Worm (Caenorhabditis elegans) whole organism, L3 larva: ENCODE data around the gene srw-123.

Experiments
- R02D3.7 ChIP-seq: fragments of 150-350 bp; optimal IDR thresholded peaks from 2 replicates; lab custom pipeline; 2014; ENCODE audit warnings: missing biosample characterization, missing genetic modification characterization
- ZK546.5 ChIP-seq: sonication (generic microtip); optimal IDR thresholded peaks from 2 replicates; lab custom pipeline; 2017; ENCODE audit warnings: missing biosample characterization, missing genetic modification characterization
- aly-2 ChIP-seq: fragments of 150-350 bp; optimal IDR thresholded peaks from 2 replicates; lab custom pipeline; 2014; ENCODE audit warnings: missing biosample characterization, missing genetic modification characterization
- ama-1 ChIP-seq: fragments of 150-350 bp; optimal IDR thresholded peaks from 2 replicates; lab custom pipeline; 2018
- ceh-16 ChIP-seq: sonication (generic microtip); optimal IDR thresholded peaks from 2 replicates; lab custom pipeline; 2017; ENCODE audit warnings: missing biosample characterization, missing genetic modification characterization
- ceh-28 ChIP-seq: fragments of 150-350 bp; optimal IDR thresholded peaks from 2 replicates; lab custom pipeline; 2014; ENCODE audit warnings: missing biosample characterization, missing genetic modification reagents, missing genetic modification characterization
- ceh-82 ChIP-seq: fragments of 150-350 bp; optimal IDR thresholded peaks from 2 replicates; lab custom pipeline; 2014; ENCODE audit warnings: missing biosample characterization, missing genetic modification characterization
- daf-12 ChIP-seq: fragments of 150-350 bp; optimal IDR thresholded peaks from 2 replicates; lab custom pipeline; 2014; ENCODE audit warnings: missing biosample characterization, missing genetic modification reagents, missing genetic modification characterization
- egl-27 ChIP-seq: sonication (generic microtip); optimal IDR thresholded peaks from 4 replicates; lab custom pipeline; 2017; ENCODE audit warnings: missing biosample characterization, missing genetic modification reagents, missing genetic modification characterization
- elt-2 ChIP-seq: sonication (generic microtip); optimal IDR thresholded peaks from 2 replicates; lab custom pipeline; 2016; ENCODE audit warnings: missing genetic modification reagents, mild to moderate bottlenecking, missing genetic modification characterization, missing compliant biosample characterization
- elt-3 ChIP-seq, 3 experiments: fragments of 150-350 bp in 1 of 3; sonication (generic microtip) in 2 of 3; optimal IDR thresholded peaks; 2 replicates in 2 of 3; 4 replicates in 1 of 3; lab custom pipeline; 2014 to 2017; ENCODE audit warnings: missing biosample characterization in 3 of 3, missing genetic modification characterization in 3 of 3
- fos-1 ChIP-seq: fragments of 150-350 bp; optimal IDR thresholded peaks from 2 replicates; lab custom pipeline; 2014; ENCODE audit warnings: missing biosample characterization, missing genetic modification characterization
- hmg-11 ChIP-seq: sonication (generic microtip); optimal IDR thresholded peaks from 2 replicates; lab custom pipeline; 2016; ENCODE audit warnings: missing genetic modification characterization, missing compliant biosample characterization
- lin-15B ChIP-seq: fragments of 150-350 bp; optimal IDR thresholded peaks from 2 replicates; lab custom pipeline; 2014; ENCODE audit warnings: missing biosample characterization, missing genetic modification characterization
- lin-39 ChIP-seq: fragments of 150-350 bp; optimal IDR thresholded peaks from 2 replicates; lab custom pipeline; 2018; ENCODE audit warnings: missing biosample characterization, missing genetic modification reagents, missing genetic modification characterization
- lsy-12 ChIP-seq: sonication (generic microtip); optimal IDR thresholded peaks from 2 replicates; lab custom pipeline; 2016; ENCODE audit warnings: mild to moderate bottlenecking, missing genetic modification characterization, missing compliant biosample characterization
- mdl-1 ChIP-seq: fragments of 150-350 bp; optimal IDR thresholded peaks from 2 replicates; lab custom pipeline; 2014; ENCODE audit warnings: missing biosample characterization, missing genetic modification characterization
- mml-1 ChIP-seq: fragments of 150-350 bp; sonication (generic microtip); optimal IDR thresholded peaks from 3 replicates; lab custom pipeline; 2014; ENCODE audit warnings: missing biosample characterization, missing genetic modification characterization
- nfya-1 ChIP-seq: sonication (generic microtip); optimal IDR thresholded peaks from 2 replicates; lab custom pipeline; 2017; ENCODE audit warnings: missing genetic modification characterization, mild to moderate bottlenecking, missing compliant biosample characterization, antibody characterized with exemption, moderate library complexity; ENCODE audit not compliant: insufficient read depth
- nhr-11 ChIP-seq: fragments of 150-350 bp; optimal IDR thresholded peaks from 2 replicates; lab custom pipeline; 2014; ENCODE audit warnings: missing biosample characterization, missing genetic modification characterization
- nhr-12 ChIP-seq: fragments of 150-350 bp; optimal IDR thresholded peaks from 2 replicates; lab custom pipeline; 2014; ENCODE audit warnings: missing biosample characterization, missing genetic modification characterization
- nhr-237 ChIP-seq: fragments of 150-350 bp; optimal IDR thresholded peaks from 2 replicates; lab custom pipeline; 2014; ENCODE audit warnings: missing biosample characterization, missing genetic modification characterization
- nhr-25 ChIP-seq: sonication (generic microtip); optimal IDR thresholded peaks from 2 replicates; lab custom pipeline; 2017; ENCODE audit warnings: missing biosample characterization, missing genetic modification characterization
- nhr-28 ChIP-seq: fragments of 150-350 bp; optimal IDR thresholded peaks from 2 replicates; lab custom pipeline; 2014; ENCODE audit warnings: missing biosample characterization, missing genetic modification characterization
- nhr-67 ChIP-seq: fragments of 150-350 bp; optimal IDR thresholded peaks from 2 replicates; lab custom pipeline; 2014; ENCODE audit warnings: missing biosample characterization, missing genetic modification characterization
- nhr-76 ChIP-seq: fragments of 150-350 bp; sonication (generic microtip); optimal IDR thresholded peaks from 5 replicates; lab custom pipeline; 2014; ENCODE audit warnings: missing biosample characterization, missing genetic modification characterization
- pqm-1 ChIP-seq: fragments of 150-350 bp; optimal IDR thresholded peaks from 2 replicates; lab custom pipeline; 2017; ENCODE audit warnings: missing biosample characterization, missing genetic modification characterization, inconsistent platforms
- sea-2 ChIP-seq: fragments of 150-350 bp; sonication (generic microtip); optimal IDR thresholded peaks from 4 replicates; lab custom pipeline; 2014; ENCODE audit warnings: missing biosample characterization, missing genetic modification reagents, missing genetic modification characterization
- snpc-4 ChIP-seq: fragments of 150-350 bp; optimal IDR thresholded peaks from 2 replicates; lab custom pipeline; 2014; ENCODE audit warnings: missing biosample characterization, missing genetic modification characterization
- tbx-2 ChIP-seq: sonication (generic microtip); optimal IDR thresholded peaks from 2 replicates; lab custom pipeline; 2016; ENCODE audit warnings: mild to moderate bottlenecking, missing genetic modification characterization, missing compliant biosample characterization
- unc-62 ChIP-seq: fragments of 150-350 bp; sonication (generic microtip); optimal IDR thresholded peaks from 4 replicates; lab custom pipeline; 2014; ENCODE audit warnings: missing biosample characterization, missing genetic modification reagents, missing genetic modification characterization
- zag-1 ChIP-seq: fragments of 150-350 bp; optimal IDR thresholded peaks from 2 replicates; lab custom pipeline; 2014; ENCODE audit warnings: missing biosample characterization, missing genetic modification characterization
- ztf-11 ChIP-seq: fragments of 150-350 bp; optimal IDR thresholded peaks from 2 replicates; lab custom pipeline; 2014; ENCODE audit warnings: missing biosample characterization, missing genetic modification characterization

The srw-123 gene

DNA sequence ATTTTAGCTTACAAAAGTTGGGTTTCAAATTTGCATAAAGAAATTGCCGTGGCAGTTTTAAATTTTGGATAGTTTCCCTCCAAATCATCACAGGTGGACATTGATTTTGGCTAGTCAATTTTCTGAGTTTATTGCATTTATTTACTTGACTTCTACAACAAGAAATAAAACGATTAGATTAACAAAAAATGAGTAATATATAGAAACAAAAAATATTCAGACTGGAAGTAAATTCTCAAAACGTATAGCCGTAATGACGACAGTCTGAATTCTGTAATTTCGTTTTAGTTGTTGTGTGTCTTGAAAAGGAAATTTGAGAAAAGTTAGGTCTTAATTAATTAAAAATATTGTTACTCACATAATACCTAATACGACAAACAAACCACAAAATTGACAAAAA is 36.7 kb downstream of the srw-123 start, which contains the start of gene srw-141:
Gene srw-141, minus strand, starts transcription at position 101 of the 400 bp plus-strand sequence.
- TF ChIP-seq daf-12 (tag; lab: Kevin White, UChicago) (no peak), ama-1 (no peak), tbx-2 (tag; lab: Kevin White, UChicago) (no peak), lin-15B (tag; lab: Kevin White, UChicago) (no peak), R02D3.7 (tag; lab: Kevin White, UChicago) (no peak), fos-1 (tag; lab: Kevin White, UChicago) (no peak), nhr-67 (tag; lab: Kevin White, UChicago) (no peak), unc-62 (no peak)

- no peak for TF ChIP-seq aly-2 (tag; lab: Kevin White, UChicago)
- TF ChIP-seq elt-2 (tag; lab: Kevin White, UChicago), result no peak
- TF ChIP-seq nhr-11, result no peak
- TF ChIP-seq unc-62, result no peak
Observed at ce11 chrV:2934075-2934474, 41.1 kb downstream of the srw-123 start, which contains the start of gene srh-247. srh-247 (minus strand) TSS chrV:2934175.

- TF ChIP-seq pqm-1 (tag; lab: Kevin White, UChicago) (no peak), snpc-4 (no peak), ZK546.5 (tag; lab: Kevin White, UChicago) (no peak), lsy-12 (tag; lab: Kevin White, UChicago) (no peak), nhr-11 (no peak), egl-27 (tag; lab: Kevin White, UChicago) (no peak), ama-1 (no peak), hmg-11 (tag; lab: Kevin White, UChicago) (no peak), nhr-25 (no peak), tbx-2 (tag; lab: Kevin White, UChicago) (no peak), sea-2 (GFP tag; lab: Kevin White, UChicago) (no peak), nhr-12 (tag; lab: Kevin White, UChicago) (no peak), aly-2 (tag; lab: Kevin White, UChicago) (no peak), nfya-1 (tag; lab: Kevin White, UChicago) (no peak), ceh-28 (tag; lab: Kevin White, UChicago) (no peak), ceh-16 (tag; lab: Kevin White, UChicago) (no peak), lin-39 (no peak), mml-1 (tag; lab: Kevin White, UChicago) (no peak), unc-62 (no peak), zag-1 (no peak)
Observed at ce11 chrV:2931252-2931651, 43.9 kb downstream of the srw-123 start, which contains the start of gene C31B8.1. C31B8.1 (plus strand) TSS chrV:2931552.

DNA sequence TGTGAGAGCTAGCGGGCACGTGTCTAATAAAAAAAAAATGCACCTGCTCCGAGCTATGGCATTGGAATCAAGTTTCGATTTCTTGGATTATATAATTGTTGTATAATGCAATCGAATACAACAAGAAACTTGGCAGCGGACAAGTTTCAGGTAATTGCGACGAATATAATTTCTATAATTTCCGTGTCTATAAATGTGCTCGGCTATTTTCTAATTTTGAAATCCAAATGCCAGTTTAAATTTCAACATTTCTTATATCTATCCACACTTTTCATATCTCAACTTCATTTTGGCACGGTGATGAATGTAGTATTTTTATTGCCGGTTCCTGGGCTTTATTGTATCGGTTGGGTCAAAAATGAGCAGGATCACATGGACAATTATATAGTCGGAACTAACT is 45.4 kb downstream of the srw-123 start, which contains the start of gene C31B8.16:
Gene C31B8.16, plus strand, starts transcription at position 301 of the 400 bp plus-strand sequence.
- TF ChIP-seq hmg-11 (tag; lab: Kevin White, UChicago) (no peak), aly-2 (tag; lab: Kevin White, UChicago) (no peak), elt-2 (tag; lab: Kevin White, UChicago) (no peak)
- TF ChIP-seq, all 47 proteins: peak for 0

ce11 chrV:2927553-2927952 is 47.6 kb downstream of the srw-123 start, which contains the start of gene C31B8.12:
C31B8.12 (minus strand) TSS chrV:2927653.
- TF ChIP-seq lin-39 (no peak), nhr-76 (tag; lab: Kevin White, UChicago) (no peak), snpc-4 (no peak), mdl-1 (tag; lab: Kevin White, UChicago) (no peak), nhr-67 (tag; lab: Kevin White, UChicago) (no peak), aly-2 (tag; lab: Kevin White, UChicago) (no peak), ceh-82 (tag; lab: Kevin White, UChicago) (no peak), hmg-11 (tag; lab: Kevin White, UChicago) (no peak), elt-3 (tag; optimal IDR thresholded peaks at IDR 0.05; lab: Kevin White, UChicago) (no peak), nhr-28 (tag; lab: Kevin White, UChicago) (no peak), unc-62 (no peak), egl-27 (tag; lab: Kevin White, UChicago) (no peak), nhr-25 (no peak), ztf-11 (tag; lab: Kevin White, UChicago) (no peak), nhr-237 (tag; lab: Kevin White, UChicago) (no peak), ceh-16 (tag; lab: Kevin White, UChicago) (no peak), ceh-28 (tag; lab: Kevin White, UChicago) (no peak), mml-1 (tag; lab: Kevin White, UChicago) (no peak)
